Fruit fly (Drosophila melanogaster) whole organism, embryonic: ENCODE measurements around the gene CG9391.

ENCODE experiments used
- Bteb2 ChIP-seq: fragments of 200-800 bp; sonication (Bioruptor generic); optimal IDR thresholded peaks from 2 replicates; lab custom pipeline; 2016; ENCODE audit warnings: missing biosample characterization, missing genetic modification characterization
- CG10462 ChIP-seq: fragments of 200-800 bp; sonication (Bioruptor generic); optimal IDR thresholded peaks from 2 replicates; lab custom pipeline; 2016; ENCODE audit warnings: missing biosample characterization, missing genetic modification characterization
- CG14860 ChIP-seq: fragments of 200-800 bp; sonication (Bioruptor generic); IDR thresholded peaks from 3 replicates; pipeline ENCODE4 v1.3.6; 2022; ENCODE audit warnings: missing biosample characterization, missing genetic modification characterization; ENCODE audit not compliant: partially characterized antibody
- CG2202 ChIP-seq: fragments of 200-800 bp; sonication (Bioruptor generic); optimal IDR thresholded peaks from 2 replicates; lab custom pipeline; 2018; ENCODE audit warnings: missing biosample characterization, mild to moderate bottlenecking, missing genetic modification characterization
- CG30403 ChIP-seq: fragments of 200-800 bp; sonication (Bioruptor generic); optimal IDR thresholded peaks from 3 replicates; lab custom pipeline; 2016; ENCODE audit warnings: missing biosample characterization, missing genetic modification characterization
- CG3407 ChIP-seq: fragments of 200-800 bp; sonication (Bioruptor generic); optimal IDR thresholded peaks from 2 replicates; lab custom pipeline; 2018; ENCODE audit warnings: missing biosample characterization, mild to moderate bottlenecking, missing genetic modification characterization
- CG34376 ChIP-seq: fragments of 200-800 bp; sonication (Bioruptor generic); optimal IDR thresholded peaks from 2 replicates; lab custom pipeline; 2018; ENCODE audit warnings: missing biosample characterization, mild to moderate bottlenecking, missing genetic modification characterization
- CG42726 ChIP-seq: fragments of 200-800 bp; sonication (Bioruptor generic); IDR thresholded peaks from 2 replicates; pipeline ENCODE4 v1.3.6; 2022; ENCODE audit warnings: missing biosample characterization, missing genetic modification characterization; ENCODE audit not compliant: partially characterized antibody
- CG4820 ChIP-seq: fragments of 200-800 bp; sonication (Bioruptor generic); optimal IDR thresholded peaks from 3 replicates; lab custom pipeline; 2016; ENCODE audit warnings: missing biosample characterization, missing genetic modification characterization
- CG5953 ChIP-seq: fragments of 200-800 bp; sonication (Bioruptor generic); IDR thresholded peaks from 2 replicates; pipeline ENCODE4 v1.3.6; 2022; ENCODE audit warnings: missing biosample characterization, missing genetic modification characterization
- CG6175 ChIP-seq: fragments of 200-800 bp; sonication (Bioruptor generic); IDR thresholded peaks from 3 replicates; pipeline ENCODE4 v1.3.6; 2022; ENCODE audit warnings: missing biosample characterization, missing genetic modification characterization
- CG6791 ChIP-seq: fragments of 200-800 bp; sonication (Bioruptor generic); IDR thresholded peaks from 3 replicates; pipeline ENCODE4 v1.3.6; 2022; ENCODE audit warnings: missing biosample characterization, missing genetic modification characterization; ENCODE audit not compliant: partially characterized antibody
- CG7556 ChIP-seq: fragments of 200-800 bp; sonication (Bioruptor generic); optimal IDR thresholded peaks from 2 replicates; lab custom pipeline; 2017; ENCODE audit warnings: missing biosample characterization, mild to moderate bottlenecking, missing genetic modification characterization
- CG8388 ChIP-seq: fragments of 200-800 bp; sonication (Bioruptor generic); optimal IDR thresholded peaks from 2 replicates; lab custom pipeline; 2019; ENCODE audit warnings: missing biosample characterization, mild to moderate bottlenecking, missing genetic modification characterization, moderate library complexity
- CG9215 ChIP-seq: fragments of 200-800 bp; sonication (Bioruptor generic); IDR thresholded peaks from 2 replicates; pipeline ENCODE4 v1.3.6; 2022; ENCODE audit warnings: missing biosample characterization, missing genetic modification characterization
- CG9727 ChIP-seq: fragments of 200-800 bp; sonication (Bioruptor generic); optimal IDR thresholded peaks from 3 replicates; lab custom pipeline; 2017; ENCODE audit warnings: missing biosample characterization, mild to moderate bottlenecking, missing genetic modification characterization
- CTCF ChIP-seq: fragments of 200-800 bp; sonication (Bioruptor generic); optimal IDR thresholded peaks from 2 replicates; lab custom pipeline; 2017; ENCODE audit warnings: missing biosample characterization, mild to moderate bottlenecking, missing genetic modification characterization, moderate library complexity
- Dbx ChIP-seq: fragments of 200-800 bp; sonication (Bioruptor generic); IDR thresholded peaks from 3 replicates; pipeline ENCODE4 v1.3.6; 2022; ENCODE audit warnings: missing biosample characterization, missing genetic modification characterization
- Ets65A ChIP-seq: fragments of 200-800 bp; sonication (Bioruptor generic); peaks from one replicate; lab custom pipeline; 2016; ENCODE audit warnings: missing biosample characterization, missing genetic modification characterization
- Hey ChIP-seq: fragments of 200-800 bp; sonication (Bioruptor generic); optimal IDR thresholded peaks from 3 replicates; lab custom pipeline; 2018; ENCODE audit warnings: missing biosample characterization, mild to moderate bottlenecking, missing genetic modification characterization
- Med ChIP-seq: fragments of 200-800 bp; sonication (Bioruptor generic); peaks from one replicate; lab custom pipeline; 2016; ENCODE audit warnings: missing biosample characterization, missing genetic modification characterization, mild to moderate bottlenecking, inconsistent platforms, moderate library complexity
- NC2β ChIP-seq: fragments of 200-800 bp; sonication (Bioruptor generic); optimal IDR thresholded peaks from 2 replicates; lab custom pipeline; 2016; ENCODE audit warnings: missing biosample characterization, missing genetic modification characterization
- Oaz ChIP-seq: fragments of 200-800 bp; sonication (Bioruptor generic); IDR thresholded peaks from 2 replicates; pipeline ENCODE4 v1.3.6; 2022; ENCODE audit warnings: missing biosample characterization, missing genetic modification characterization
- Sry-δ ChIP-seq: fragments of 200-800 bp; sonication (Bioruptor generic); optimal IDR thresholded peaks from 2 replicates; lab custom pipeline; 2016; ENCODE audit warnings: missing biosample characterization, missing genetic modification characterization
- Tbp ChIP-seq: fragments of >200 bp; optimal IDR thresholded peaks from 2 replicates; lab custom pipeline; 2018; ENCODE audit warnings: missing biosample characterization, missing genetic modification characterization
- Trl ChIP-seq, 3 experiments: fragments of >200 bp in 2 of 3; fragments of 200-800 bp in 1 of 3; sonication (Bioruptor generic) in 1 of 3; optimal IDR thresholded peaks; 2 replicates in 1 of 3; 3 replicates in 2 of 3; lab custom pipeline; 2016 to 2017; ENCODE audit warnings: missing biosample characterization in 1 of 3, missing genetic modification characterization in 1 of 3
- chif ChIP-seq, 2 experiments: fragments of 200-800 bp; sonication (Bioruptor generic); optimal IDR thresholded peaks; 3 replicates each; lab custom pipeline; 2016; ENCODE audit warnings: missing biosample characterization in 2 of 2, missing genetic modification characterization in 2 of 2
- croc ChIP-seq: fragments of 200-800 bp; sonication (Bioruptor generic); conservative IDR thresholded peaks from 3 replicates; pipeline ENCODE4 v1.3.6; 2022; ENCODE audit warnings: missing biosample characterization, missing genetic modification characterization
- emc ChIP-seq: fragments of 200-800 bp; sonication (Bioruptor generic); optimal IDR thresholded peaks from 2 replicates; lab custom pipeline; 2016; ENCODE audit warnings: missing biosample characterization, missing genetic modification characterization
- grau ChIP-seq: fragments of 200-800 bp; optimal IDR thresholded peaks from 3 replicates; lab custom pipeline; 2019; ENCODE audit warnings: missing biosample characterization, mild to moderate bottlenecking, missing genetic modification characterization, moderate library complexity
- knrl ChIP-seq: fragments of 200-800 bp; sonication (Bioruptor generic); IDR thresholded peaks from 3 replicates; pipeline ENCODE4 v1.3.6; 2022; ENCODE audit warnings: missing biosample characterization, missing genetic modification characterization; ENCODE audit not compliant: partially characterized antibody
- lbe ChIP-seq: fragments of 200-800 bp; sonication (Bioruptor generic); optimal IDR thresholded peaks from 2 replicates; lab custom pipeline; 2016; ENCODE audit warnings: missing biosample characterization, mild to moderate bottlenecking, missing genetic modification characterization
- pan ChIP-seq, 4 experiments: fragments of >200 bp in 3 of 4; fragments of 200-800 bp in 1 of 4; sonication (Bioruptor generic) in 1 of 4; optimal IDR thresholded peaks in 3 of 4; IDR thresholded peaks in 1 of 4; 2 replicates each; pipeline versions ENCODE4 v1.3.6 to Lab custom; 2017 to 2022; ENCODE audit warnings: missing biosample characterization in 2 of 4, missing genetic modification characterization in 2 of 4, mixed read lengths in 1 of 4
- pho ChIP-seq: fragments of 200-800 bp; sonication (Bioruptor generic); optimal IDR thresholded peaks from 2 replicates; lab custom pipeline; 2016; ENCODE audit warnings: missing biosample characterization, missing genetic modification characterization
- phol ChIP-seq: fragments of 200-800 bp; sonication (Bioruptor generic); optimal IDR thresholded peaks from 3 replicates; lab custom pipeline; 2018; ENCODE audit warnings: missing biosample characterization, mild to moderate bottlenecking, missing genetic modification characterization, moderate library complexity
- sc ChIP-seq, 3 experiments: fragments of >200 bp in 2 of 3; fragments of 200-800 bp in 1 of 3; sonication (Bioruptor generic) in 1 of 3; optimal IDR thresholded peaks; 2 replicates in 2 of 3; 3 replicates in 1 of 3; lab custom pipeline; 2017; ENCODE audit warnings: mild to moderate bottlenecking in 1 of 3, missing biosample characterization in 1 of 3, missing genetic modification characterization in 1 of 3, missing genetic modification reagents in 1 of 3
- schlank ChIP-seq: fragments of 200-800 bp; sonication (Bioruptor generic); optimal IDR thresholded peaks from 2 replicates; lab custom pipeline; 2018; ENCODE audit warnings: missing biosample characterization, mild to moderate bottlenecking, missing genetic modification characterization
- sr ChIP-seq: fragments of 200-800 bp; sonication (Bioruptor generic); IDR thresholded peaks from 3 replicates; pipeline ENCODE4 v1.3.6; 2022; ENCODE audit warnings: missing biosample characterization, missing genetic modification characterization
- vnd ChIP-seq: fragments of 200-800 bp; sonication (Bioruptor generic); IDR thresholded peaks from 3 replicates; pipeline ENCODE4 v1.3.6; 2022; ENCODE audit warnings: missing biosample characterization, missing genetic modification characterization; ENCODE audit not compliant: partially characterized antibody

Gene CG9391

dm6 chr3L:21275921-21276295 is 7.8 kb upstream of the CG9391 start (continued):
- no peak for TF ChIP-seq schlank (tag; lab: Kevin White, UChicago)
- TF ChIP-seq CG9727 (GFP tag; lab: Kevin White, UChicago): no peak
- TF ChIP-seq sr (GFP tag; lab: Robert Waterston, UW): 0 out of 3 replicates have a peak, but pooled peaks have one; percentile 2
- peak; percentile 65 for TF ChIP-seq Med (GFP tag; lab: Kevin White, UChicago)
- peak; percentile 80 for TF ChIP-seq CTCF (GFP tag; lab: Kevin White, UChicago)
- TF ChIP-seq Trl (optimal IDR thresholded peaks at IDR 0.05; lab: Kevin White, UChicago): no peak
- TF ChIP-seq Trl (GFP tag; optimal IDR thresholded peaks at IDR 0.05; lab: Kevin White, UChicago): no peak
- TF ChIP-seq Sry-δ (GFP tag; lab: Kevin White, UChicago): no peak
- TF ChIP-seq grau (tag; lab: Kevin White, UChicago): no peak
- peak; percentile 59 for TF ChIP-seq Hey (tag; lab: Kevin White, UChicago)
- TF ChIP-seq CG42726 (GFP tag; lab: Robert Waterston, UW): 0 out of 2 replicates have a peak, but pooled peaks have one; percentile 14
- TF ChIP-seq CG5953 (GFP tag; lab: Robert Waterston, UW): no peak
- TF ChIP-seq pan (optimal IDR thresholded peaks at IDR 0.05; lab: Kevin White, UChicago): no peak
- peak in 1 of 2 experiments; percentile 19 for TF ChIP-seq pan (GFP tag; optimal IDR thresholded peaks at IDR 0.05 in 1 of 2, IDR thresholded peaks at IDR 0.05 in 1 of 2)
- peak; percentile 61 for TF ChIP-seq CG34376 (GFP tag; lab: Kevin White, UChicago)

DNA sequence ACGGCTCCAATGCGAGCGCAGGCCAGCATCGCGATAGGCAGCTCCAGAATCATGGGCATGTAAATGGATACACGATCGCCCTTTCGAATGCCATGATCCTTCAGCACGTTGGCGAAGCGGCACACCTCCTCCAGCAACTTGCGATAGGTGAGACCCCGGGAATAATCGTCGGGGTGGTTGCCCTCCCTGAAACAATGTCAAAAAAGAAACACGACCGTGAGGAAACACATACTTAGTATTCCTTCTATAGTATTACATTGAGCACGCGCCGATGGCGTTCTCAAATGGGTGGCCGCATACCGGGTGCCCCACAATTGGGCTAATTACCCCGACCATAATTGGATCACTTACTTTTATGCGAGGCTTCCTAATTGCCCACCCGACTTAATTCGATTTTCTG is 5.4 kb upstream of the CG9391 start:
- peak; percentile 66 for TF ChIP-seq Ets65A (GFP tag; lab: Kevin White, UChicago)
- TF ChIP-seq emc (GFP tag; lab: Kevin White, UChicago): no peak
- no peak for TF ChIP-seq phol (tag; lab: Kevin White, UChicago)
- TF ChIP-seq NC2β: no peak
- TF ChIP-seq CG6175 (GFP tag; lab: Robert Waterston, UW): no peak
- TF ChIP-seq CG6791: no peak
- TF ChIP-seq CG4820 (GFP tag; lab: Kevin White, UChicago): no peak
- TF ChIP-seq croc (GFP tag; lab: Robert Waterston, UW): no peak
- TF ChIP-seq Bteb2 (GFP tag; lab: Kevin White, UChicago): no peak
- TF ChIP-seq knrl (GFP tag; lab: Robert Waterston, UW): no peak
- no peak for TF ChIP-seq pho (GFP tag; lab: Kevin White, UChicago)
- TF ChIP-seq chif (GFP tag; optimal IDR thresholded peaks at IDR 0.05; lab: Kevin White, UChicago): no peak
- no peak for TF ChIP-seq vnd (GFP tag; lab: Robert Waterston, UW)
- peak; percentile 9 for TF ChIP-seq Med (GFP tag; lab: Kevin White, UChicago)

dm6 chr3L:21270480-21270879 is 2.3 kb upstream of the CG9391 start, which contains the start of gene CG9389:
Gene CG9389, minus strand, starts transcription at chr3L:21270580.
- TF ChIP-seq CG30403 (GFP tag; lab: Kevin White, UChicago) (no peak), sc (optimal IDR thresholded peaks at IDR 0.05; lab: Kevin White, UChicago) (no peak), sc (GFP tag; optimal IDR thresholded peaks at IDR 0.05; lab: Kevin White, UChicago) (no peak), CG9215 (no peak), CG7556 (GFP tag; lab: Kevin White, UChicago) (no peak), Oaz (GFP tag; lab: Robert Waterston, UW) (no peak), Tbp (GFP tag; lab: Kevin White, UChicago) (no peak), CG8388 (no peak), CG3407 (GFP tag; lab: Kevin White, UChicago) (no peak), CG14860 (GFP tag; lab: Robert Waterston, UW) (no peak), CG10462 (GFP tag; lab: Kevin White, UChicago) (no peak), lbe (no peak), CG2202 (tag; lab: Kevin White, UChicago) (no peak), Dbx (GFP tag; lab: Robert Waterston, UW) (no peak)
